Fruit fly (Drosophila melanogaster) whole organism, wandering third instar larva: ENCODE data around the gene nrm.

ENCODE experiments used
- Abd-B ChIP-seq: fragments of >200 bp; optimal IDR thresholded peaks from 2 replicates; lab custom pipeline; 2017; ENCODE audit warnings: missing biosample characterization, missing genetic modification characterization
- CG32264 ChIP-seq: fragments of 200-800 bp; sonication (Bioruptor generic); optimal IDR thresholded peaks from 2 replicates; lab custom pipeline; 2016; ENCODE audit warnings: missing biosample characterization, missing genetic modification characterization
- CG9705 ChIP-seq: fragments of 200-800 bp; sonication (Bioruptor generic); optimal IDR thresholded peaks from 2 replicates; lab custom pipeline; 2018; ENCODE audit warnings: missing biosample characterization, mild to moderate bottlenecking, missing genetic modification characterization
- Dfd ChIP-seq: fragments of >200 bp; optimal IDR thresholded peaks from 2 replicates; lab custom pipeline; 2017; ENCODE audit warnings: missing biosample characterization, missing genetic modification characterization
- Dif ChIP-seq: fragments of 200-275, 200-300 bp; sonication (Bioruptor generic); optimal IDR thresholded peaks from 2 replicates; lab custom pipeline; 2018; ENCODE audit warnings: missing biosample characterization, missing genetic modification characterization; ENCODE audit not compliant: partially characterized antibody
- GATAd ChIP-seq: sonication (Bioruptor generic); optimal IDR thresholded peaks from 2 replicates; lab custom pipeline; 2016; ENCODE audit warnings: missing biosample characterization, missing genetic modification characterization
- HLH106 ChIP-seq: fragments of 200-800 bp; optimal IDR thresholded peaks from 3 replicates; lab custom pipeline; 2019; ENCODE audit warnings: missing biosample characterization, mild to moderate bottlenecking, missing genetic modification characterization, moderate library complexity
- Hr78 ChIP-seq: fragments of >200 bp; optimal IDR thresholded peaks from 2 replicates; lab custom pipeline; 2017; ENCODE audit warnings: missing biosample characterization, missing genetic modification characterization
- Jra ChIP-seq: sonication (Bioruptor generic); optimal IDR thresholded peaks from 2 replicates; lab custom pipeline; 2016; ENCODE audit warnings: missing biosample characterization, missing genetic modification characterization
- Myc ChIP-seq: fragments of >200 bp; optimal IDR thresholded peaks from 2 replicates; lab custom pipeline; 2017
- N ChIP-seq: fragments of >200 bp; optimal IDR thresholded peaks from 2 replicates; lab custom pipeline; 2018; ENCODE audit warnings: missing biosample characterization, missing external identifiers, missing genetic modification characterization
- OdsH ChIP-seq: fragments of 200-800 bp; sonication (Bioruptor generic); optimal IDR thresholded peaks from 2 replicates; lab custom pipeline; 2016; ENCODE audit warnings: missing biosample characterization, mild to moderate bottlenecking, missing genetic modification characterization
- Rel ChIP-seq, 2 experiments: fragments of 200-800 bp; sonication (Bioruptor generic) in 1 of 2; optimal IDR thresholded peaks; 2 replicates in 1 of 2; 3 replicates in 1 of 2; lab custom pipeline; 2016 to 2019; ENCODE audit warnings: mild to moderate bottlenecking in 2 of 2, missing biosample characterization in 2 of 2, missing genetic modification characterization in 2 of 2, moderate library complexity in 1 of 2
- Sp1 ChIP-seq: fragments of 200-800 bp; sonication (Bioruptor generic); optimal IDR thresholded peaks from 3 replicates; lab custom pipeline; 2019; ENCODE audit warnings: missing biosample characterization, mild to moderate bottlenecking, missing genetic modification characterization, moderate library complexity
- Vsx2 ChIP-seq: fragments of 200-300, 225-300 bp; sonication (Bioruptor generic); optimal IDR thresholded peaks from 2 replicates; lab custom pipeline; 2018; ENCODE audit warnings: missing biosample characterization, missing genetic modification characterization; ENCODE audit not compliant: partially characterized antibody
- br ChIP-seq: fragments of 200-800 bp; sonication (Bioruptor generic); optimal IDR thresholded peaks from 2 replicates; lab custom pipeline; 2016; ENCODE audit warnings: missing biosample characterization, missing genetic modification characterization
- brk ChIP-seq: fragments of 200-800 bp; sonication (Bioruptor generic); optimal IDR thresholded peaks from 2 replicates; lab custom pipeline; 2016; ENCODE audit warnings: missing biosample characterization, mild to moderate bottlenecking, missing genetic modification characterization
- dl ChIP-seq, 2 experiments: fragments of 175-275, 200-275 bp in 1 of 2; fragments of 200-275 bp in 1 of 2; sonication (Bioruptor generic); optimal IDR thresholded peaks; lab custom pipeline; 2018; ENCODE audit warnings: mild to moderate bottlenecking in 2 of 2, missing biosample characterization in 2 of 2, missing genetic modification characterization in 2 of 2, moderate library complexity in 2 of 2; ENCODE audit not compliant: partially characterized antibody in 2 of 2, insufficient read depth in 1 of 2
- dmrt93B ChIP-seq: fragments of 200-800 bp; sonication (Bioruptor generic); optimal IDR thresholded peaks from 2 replicates; lab custom pipeline; 2018; ENCODE audit warnings: missing biosample characterization, mild to moderate bottlenecking, missing genetic modification characterization
- dsf ChIP-seq: sonication (Bioruptor generic); optimal IDR thresholded peaks from 2 replicates; lab custom pipeline; 2016; ENCODE audit warnings: missing biosample characterization, missing genetic modification characterization, borderline replicate concordance
- ey ChIP-seq: fragments of 200-800 bp; sonication (Bioruptor generic); optimal IDR thresholded peaks from 2 replicates; lab custom pipeline; 2016; ENCODE audit warnings: missing biosample characterization, missing genetic modification characterization
- fru ChIP-seq: fragments of 200-800 bp; sonication (Bioruptor generic); optimal IDR thresholded peaks from 3 replicates; lab custom pipeline; 2016; ENCODE audit warnings: missing biosample characterization, mild to moderate bottlenecking, missing genetic modification characterization
- h ChIP-seq: fragments of 200-800 bp; sonication (Bioruptor generic); optimal IDR thresholded peaks from 3 replicates; lab custom pipeline; 2016; ENCODE audit warnings: missing biosample characterization, mild to moderate bottlenecking, missing genetic modification characterization
- jim ChIP-seq: fragments of 175-275, 200-325 bp; sonication (Bioruptor generic); optimal IDR thresholded peaks from 2 replicates; lab custom pipeline; 2016; ENCODE audit warnings: missing biosample characterization, mild to moderate bottlenecking, missing genetic modification characterization
- pan ChIP-seq: fragments of >200 bp; optimal IDR thresholded peaks from 2 replicates; lab custom pipeline; 2017
- psq ChIP-seq: fragments of 200-800 bp; sonication (Bioruptor generic); optimal IDR thresholded peaks from 3 replicates; lab custom pipeline; 2017; ENCODE audit warnings: missing biosample characterization, mild to moderate bottlenecking, missing genetic modification characterization, moderate library complexity
- rgr ChIP-seq: fragments of 200-800 bp; sonication (Bioruptor generic); optimal IDR thresholded peaks from 3 replicates; lab custom pipeline; 2016; ENCODE audit warnings: missing biosample characterization, mild to moderate bottlenecking, missing genetic modification characterization
- sage ChIP-seq: fragments of 200-800 bp; sonication (Bioruptor generic); optimal IDR thresholded peaks from 2 replicates; lab custom pipeline; 2016; ENCODE audit warnings: missing biosample characterization, mild to moderate bottlenecking, missing genetic modification characterization
- sv ChIP-seq: fragments of 200-800 bp; sonication (Bioruptor generic); optimal IDR thresholded peaks from 3 replicates; lab custom pipeline; 2016; ENCODE audit warnings: missing biosample characterization, missing genetic modification characterization
- woc ChIP-seq: sonication (Bioruptor generic); optimal IDR thresholded peaks from 2 replicates; lab custom pipeline; 2016; ENCODE audit warnings: missing biosample characterization, mild to moderate bottlenecking, missing genetic modification characterization

The nrm gene

dm6 chr3L:22982040-22982439 lies 16.1 kb upstream of the nrm start:
- TF ChIP-seq h (GFP tag; lab: Kevin White, UChicago) = no peak
- no peak for TF ChIP-seq pan
- TF ChIP-seq HLH106 = no peak
- no peak for TF ChIP-seq dl (GFP tag; optimal IDR thresholded peaks at IDR 0.05; lab: Kevin White, UChicago; ENCODE audit: insufficient read depth in 1 of 2, partially characterized antibody in 2 of 2)
- TF ChIP-seq rgr (GFP tag; lab: Kevin White, UChicago) = no peak
- TF ChIP-seq Jra (GFP tag; lab: Kevin White, UChicago) = no peak
- TF ChIP-seq Vsx2 (GFP tag; lab: Kevin White, UChicago) = no peak
- no peak for TF ChIP-seq dmrt93B (GFP tag; lab: Kevin White, UChicago)
- TF ChIP-seq Abd-B = no peak
- TF ChIP-seq Hr78 (GFP tag; lab: Kevin White, UChicago) = no peak
- TF ChIP-seq brk (GFP tag; lab: Kevin White, UChicago) = no peak

dm6 chr3L:22987342-22987741 lies 10.8 kb upstream of the nrm start, which contains the start of gene CG32457:
Gene CG32457 (plus strand): TSS chr3L:22987642.
- TF ChIP-seq Hr78 (GFP tag; lab: Kevin White, UChicago) (no peak), Dif (GFP tag; lab: Kevin White, UChicago) (no peak), OdsH (no peak)
- TF ChIP-seq, all 38 proteins: peak for 0

dm6 chr3L:22989495-22989894 lies 8.7 kb upstream of the nrm start:
- no peak for TF ChIP-seq CG32264 (GFP tag; lab: Kevin White, UChicago)
- no peak for TF ChIP-seq OdsH
- TF ChIP-seq rgr (GFP tag; lab: Kevin White, UChicago) = no peak
- TF ChIP-seq Abd-B = no peak
- no peak for TF ChIP-seq fru
- TF ChIP-seq Dfd (GFP tag; lab: Kevin White, UChicago) = no peak
- TF ChIP-seq N (GFP tag; lab: Kevin White, UChicago) = no peak
- no peak for TF ChIP-seq Hr78 (GFP tag; lab: Kevin White, UChicago)
- no peak for TF ChIP-seq sage
- no peak for TF ChIP-seq GATAd (GFP tag; lab: Kevin White, UChicago)
- TF ChIP-seq psq = no peak
- no peak for TF ChIP-seq woc (GFP tag; lab: Kevin White, UChicago)
- TF ChIP-seq Rel (GFP tag; optimal IDR thresholded peaks at IDR 0.05; lab: Kevin White, UChicago) = no peak
- TF ChIP-seq Rel (tag; optimal IDR thresholded peaks at IDR 0.05; lab: Kevin White, UChicago) = no peak

dm6 chr3L:23005210-23005609 lies 7.0 kb downstream of the nrm start:
- no peak for TF ChIP-seq CG9705
- TF ChIP-seq woc (GFP tag; lab: Kevin White, UChicago) = no peak
- no peak for TF ChIP-seq brk (GFP tag; lab: Kevin White, UChicago)
- no peak for TF ChIP-seq dl (GFP tag; optimal IDR thresholded peaks at IDR 0.05; lab: Kevin White, UChicago; ENCODE audit: insufficient read depth in 1 of 2, partially characterized antibody in 2 of 2)
- TF ChIP-seq br (GFP tag; lab: Kevin White, UChicago) = no peak
- no peak for TF ChIP-seq HLH106
- TF ChIP-seq N (GFP tag; lab: Kevin White, UChicago) = no peak

dm6 chr3L:23015681-23016080 lies 17.5 kb downstream of the nrm start:
- TF ChIP-seq jim (GFP tag; lab: Kevin White, UChicago) (no peak), br (GFP tag; lab: Kevin White, UChicago) (no peak), fru (no peak), woc (GFP tag; lab: Kevin White, UChicago) (no peak), dmrt93B (GFP tag; lab: Kevin White, UChicago) (no peak), ey (GFP tag; lab: Kevin White, UChicago) (no peak), Vsx2 (GFP tag; lab: Kevin White, UChicago) (no peak), sv (GFP tag; lab: Kevin White, UChicago) (no peak), Sp1 (GFP tag; lab: Kevin White, UChicago) (no peak), N (GFP tag; lab: Kevin White, UChicago) (no peak), dl (GFP tag; optimal IDR thresholded peaks at IDR 0.05; lab: Kevin White, UChicago; ENCODE audit: insufficient read depth in 1 of 2, partially characterized antibody in 2 of 2) (no peak), Rel (GFP tag; optimal IDR thresholded peaks at IDR 0.05; lab: Kevin White, UChicago) (no peak), Rel (tag; optimal IDR thresholded peaks at IDR 0.05; lab: Kevin White, UChicago) (no peak), Myc (lab: Kevin White, UChicago) (no peak), OdsH (no peak), HLH106 (no peak), dsf (no peak)
- TF ChIP-seq, all 38 proteins: peak for 0
